Worm (Caenorhabditis elegans) whole organism, mixed stage, embryonic: ENCODE results near the gene pho-9.

Experiments
- ces-1 ChIP-seq: fragments of 150-350 bp; optimal IDR thresholded peaks from 2 replicates; lab custom pipeline; 2014; ENCODE audit warnings: missing biosample characterization, missing genetic modification reagents, missing genetic modification characterization
- lsy-2 ChIP-seq: fragments of 150-350 bp; optimal IDR thresholded peaks from 2 replicates; lab custom pipeline; 2014; ENCODE audit warnings: missing biosample characterization, missing genetic modification characterization
- nhr-76 ChIP-seq: sonication (generic microtip); optimal IDR thresholded peaks from 2 replicates; lab custom pipeline; 2017; ENCODE audit warnings: missing biosample characterization, missing genetic modification characterization
- sptf-1 ChIP-seq: sonication (generic microtip); optimal IDR thresholded peaks from 2 replicates; lab custom pipeline; 2017; ENCODE audit warnings: mild to moderate bottlenecking, missing genetic modification characterization, moderate library complexity, missing compliant biosample characterization
- zip-8 ChIP-seq: fragments of 150-350 bp; optimal IDR thresholded peaks from 2 replicates; lab custom pipeline; 2014; ENCODE audit warnings: missing biosample characterization, missing genetic modification characterization
- ztf-11 ChIP-seq: fragments of 150-350 bp; optimal IDR thresholded peaks from 2 replicates; lab custom pipeline; 2014; ENCODE audit warnings: missing biosample characterization, missing genetic modification characterization

- TF ChIP-seq nhr-76 (tag; lab: Kevin White, UChicago), result no peak
- TF ChIP-seq ces-1, result no peak
- TF ChIP-seq zip-8 (tag; lab: Kevin White, UChicago), result no peak
- no peak for TF ChIP-seq ztf-11
- TF ChIP-seq sptf-1 (tag; lab: Kevin White, UChicago), result no peak
- no peak for TF ChIP-seq lsy-2 (tag; lab: Kevin White, UChicago)
These were observed 33.4 kb upstream of the pho-9 start for ce11 chrIII:2794057-2794456.
